Fruit fly (Drosophila melanogaster) whole organism, embryonic: ENCODE results near the gene Tasp1.

Experiments
- Atf6 ChIP-seq: fragments of 200-800 bp; sonication (Bioruptor generic); IDR thresholded peaks from 2 replicates; pipeline ENCODE4 v1.3.6; 2022; ENCODE audit warnings: missing biosample characterization, missing genetic modification characterization
- BEAF-32 ChIP-seq: fragments of 200-800 bp; sonication (Bioruptor generic); optimal IDR thresholded peaks from 3 replicates; lab custom pipeline; 2017; ENCODE audit warnings: missing biosample characterization, missing genetic modification characterization, mild to moderate bottlenecking, moderate library complexity, missing genetic modification reagents
- CG10267 ChIP-seq: fragments of 200-800 bp; sonication (Bioruptor generic); optimal IDR thresholded peaks from 2 replicates; lab custom pipeline; 2018; ENCODE audit warnings: missing biosample characterization, mild to moderate bottlenecking, missing genetic modification characterization, moderate library complexity
- CG11560 ChIP-seq: fragments of 200-800 bp; sonication (Bioruptor generic); IDR thresholded peaks from 3 replicates; pipeline ENCODE4 v1.3.6; 2022; ENCODE audit warnings: missing biosample characterization, missing genetic modification characterization
- CG12659 ChIP-seq: fragments of 200-800 bp; sonication (Bioruptor generic); optimal IDR thresholded peaks from 3 replicates; lab custom pipeline; 2017; ENCODE audit warnings: mild to moderate bottlenecking, missing biosample characterization, missing genetic modification reagents, missing genetic modification characterization
- CG13287 ChIP-seq: fragments of 200-800 bp; sonication (Bioruptor generic); IDR thresholded peaks from 2 replicates; pipeline ENCODE4 v1.3.6; 2022; ENCODE audit warnings: missing biosample characterization, missing genetic modification characterization; ENCODE audit not compliant: partially characterized antibody
- CG13624 ChIP-seq: fragments of 200-800 bp; sonication (Bioruptor generic); optimal IDR thresholded peaks from 2 replicates; lab custom pipeline; 2016; ENCODE audit warnings: missing biosample characterization, missing genetic modification characterization
- CG14860 ChIP-seq: fragments of 200-800 bp; sonication (Bioruptor generic); IDR thresholded peaks from 3 replicates; pipeline ENCODE4 v1.3.6; 2022; ENCODE audit warnings: missing biosample characterization, missing genetic modification characterization; ENCODE audit not compliant: partially characterized antibody
- CG16863 ChIP-seq: fragments of 200-800 bp; sonication (Bioruptor generic); optimal IDR thresholded peaks from 3 replicates; lab custom pipeline; 2016; ENCODE audit warnings: missing biosample characterization, missing genetic modification characterization
- CG1832 ChIP-seq: fragments of 200-800 bp; sonication (Bioruptor generic); optimal IDR thresholded peaks from 2 replicates; lab custom pipeline; 2017; ENCODE audit warnings: missing biosample characterization, mild to moderate bottlenecking, missing genetic modification characterization, inconsistent platforms
- CG2116 ChIP-seq: fragments of 200-800 bp; sonication (Bioruptor generic); optimal IDR thresholded peaks from 3 replicates; lab custom pipeline; 2018; ENCODE audit warnings: missing biosample characterization, mild to moderate bottlenecking, missing genetic modification characterization
- CG34224 ChIP-seq: fragments of 200-800 bp; sonication (Bioruptor generic); IDR thresholded peaks from 3 replicates; pipeline ENCODE4 v1.3.6; 2022; ENCODE audit warnings: missing biosample characterization, missing genetic modification characterization; ENCODE audit not compliant: partially characterized antibody
- CG3847 ChIP-seq: fragments of 200-800 bp; sonication (Bioruptor generic); IDR thresholded peaks from 2 replicates; pipeline ENCODE4 v1.3.6; 2022; ENCODE audit warnings: missing biosample characterization, missing genetic modification characterization
- CG3995 ChIP-seq: fragments of 200-800 bp; sonication (Bioruptor generic); optimal IDR thresholded peaks from 3 replicates; lab custom pipeline; 2016; ENCODE audit warnings: missing biosample characterization, missing genetic modification characterization
- CG42726 ChIP-seq: fragments of 200-800 bp; sonication (Bioruptor generic); IDR thresholded peaks from 2 replicates; pipeline ENCODE4 v1.3.6; 2022; ENCODE audit warnings: missing biosample characterization, missing genetic modification characterization; ENCODE audit not compliant: partially characterized antibody
- CG7357 ChIP-seq: fragments of 200-800 bp; sonication (Bioruptor generic); IDR thresholded peaks from 3 replicates; pipeline ENCODE4 v1.3.6; 2022; ENCODE audit warnings: missing biosample characterization, missing genetic modification characterization
- CG7372 ChIP-seq: fragments of 200-800 bp; sonication (Bioruptor generic); IDR thresholded peaks from 2 replicates; pipeline ENCODE4 v1.3.6; 2022; ENCODE audit warnings: missing biosample characterization, missing genetic modification characterization
- CG9797 ChIP-seq: fragments of 200-800 bp; sonication (Bioruptor generic); optimal IDR thresholded peaks from 3 replicates; lab custom pipeline; 2018; ENCODE audit warnings: missing biosample characterization, mild to moderate bottlenecking, missing genetic modification characterization
- CHES-1-like ChIP-seq: fragments of 200-800 bp; sonication (Bioruptor generic); optimal IDR thresholded peaks from 2 replicates; lab custom pipeline; 2016; ENCODE audit warnings: missing biosample characterization, missing genetic modification characterization
- Doc3 ChIP-seq: fragments of 200-800 bp; sonication (Bioruptor generic); IDR thresholded peaks from 3 replicates; pipeline ENCODE4 v1.3.6; 2022; ENCODE audit warnings: missing biosample characterization, missing genetic modification characterization; ENCODE audit not compliant: partially characterized antibody
- Dref ChIP-seq: fragments of 200-800 bp; sonication (Bioruptor generic); IDR thresholded peaks from 2 replicates; pipeline ENCODE4 v1.3.6; 2022; ENCODE audit warnings: missing biosample characterization, missing genetic modification characterization
- Ets97D ChIP-seq: fragments of 200-800 bp; sonication (Bioruptor generic); optimal IDR thresholded peaks from 3 replicates; lab custom pipeline; 2016; ENCODE audit warnings: missing biosample characterization, missing genetic modification characterization
- Lhr ChIP-seq: fragments of 200-800 bp; sonication (Bioruptor generic); optimal IDR thresholded peaks from 3 replicates; lab custom pipeline; 2017; ENCODE audit warnings: mild to moderate bottlenecking, missing biosample characterization, missing genetic modification reagents, missing genetic modification characterization
- MBD-R2 ChIP-seq: fragments of 200-800 bp; sonication (Bioruptor generic); IDR thresholded peaks from 2 replicates; pipeline ENCODE4 v1.3.6; 2022; ENCODE audit warnings: missing biosample characterization, missing genetic modification characterization
- MESR4 ChIP-seq: fragments of 200-800 bp; sonication (Bioruptor generic); optimal IDR thresholded peaks from 2 replicates; lab custom pipeline; 2018; ENCODE audit warnings: missing biosample characterization, mild to moderate bottlenecking, missing genetic modification characterization, moderate library complexity
- Mrtf ChIP-seq: fragments of 200-800 bp; sonication (Bioruptor generic); IDR thresholded peaks from 3 replicates; pipeline ENCODE4 v1.3.6; 2022; ENCODE audit warnings: missing biosample characterization, missing genetic modification characterization
- Myb ChIP-seq: fragments of 200-800 bp; sonication (Bioruptor generic); optimal IDR thresholded peaks from 2 replicates; lab custom pipeline; 2016; ENCODE audit warnings: missing biosample characterization, missing genetic modification characterization
- Scr ChIP-seq: fragments of 200-800 bp; sonication (Bioruptor generic); IDR thresholded peaks from 2 replicates; pipeline ENCODE4 v1.3.6; 2022; ENCODE audit warnings: missing biosample characterization, missing genetic modification characterization; ENCODE audit not compliant: partially characterized antibody
- Sin3A ChIP-seq: fragments of >200 bp; optimal IDR thresholded peaks from 2 replicates; lab custom pipeline; 2018
- Stat92E ChIP-seq, 3 experiments: fragments of >200 bp in 2 of 3; fragments of 200-800 bp in 1 of 3; sonication (Bioruptor generic) in 1 of 3; optimal IDR thresholded peaks; 2 replicates each; lab custom pipeline; 2017 to 2019; ENCODE audit warnings: missing biosample characterization in 3 of 3, missing genetic modification characterization in 3 of 3, mild to moderate bottlenecking in 1 of 3, moderate library complexity in 1 of 3
- Tbp ChIP-seq: fragments of >200 bp; optimal IDR thresholded peaks from 2 replicates; lab custom pipeline; 2018; ENCODE audit warnings: missing biosample characterization, missing genetic modification characterization
- bbx ChIP-seq: fragments of 200-800 bp; sonication (Bioruptor generic); IDR thresholded peaks from 2 replicates; pipeline ENCODE4 v1.3.6; 2022; ENCODE audit warnings: missing biosample characterization, missing genetic modification characterization; ENCODE audit not compliant: partially characterized antibody
- cg ChIP-seq: fragments of 200-800 bp; sonication (Bioruptor generic); optimal IDR thresholded peaks from 3 replicates; lab custom pipeline; 2019; ENCODE audit warnings: missing biosample characterization, mild to moderate bottlenecking, missing genetic modification characterization, moderate library complexity
- crp ChIP-seq, 2 experiments: fragments of 200-800 bp; sonication (Bioruptor generic); optimal IDR thresholded peaks; 2 replicates in 1 of 2; 3 replicates in 1 of 2; lab custom pipeline; 2017; ENCODE audit warnings: missing biosample characterization in 2 of 2, missing genetic modification characterization in 2 of 2, mild to moderate bottlenecking in 1 of 2, moderate library complexity in 1 of 2
- dmrt99B ChIP-seq: fragments of 200-800 bp; sonication (Bioruptor generic); optimal IDR thresholded peaks from 2 replicates; lab custom pipeline; 2018; ENCODE audit warnings: missing biosample characterization, mild to moderate bottlenecking, missing genetic modification characterization, moderate library complexity
- gfzf ChIP-seq: fragments of 200-800 bp; sonication (Bioruptor generic); optimal IDR thresholded peaks from 2 replicates; lab custom pipeline; 2016; ENCODE audit warnings: missing biosample characterization, mild to moderate bottlenecking, missing genetic modification characterization, moderate library complexity
- inv ChIP-seq: fragments of 200-800 bp; sonication (Bioruptor generic); IDR thresholded peaks from 2 replicates; pipeline ENCODE4 v1.3.6; 2022; ENCODE audit warnings: missing biosample characterization, missing genetic modification characterization; ENCODE audit not compliant: partially characterized antibody
- lbe ChIP-seq: fragments of 200-800 bp; sonication (Bioruptor generic); optimal IDR thresholded peaks from 2 replicates; lab custom pipeline; 2016; ENCODE audit warnings: missing biosample characterization, mild to moderate bottlenecking, missing genetic modification characterization
- mld ChIP-seq: fragments of 200-800 bp; sonication (Bioruptor generic); IDR thresholded peaks from 3 replicates; pipeline ENCODE4 v1.3.6; 2022; ENCODE audit warnings: missing biosample characterization, missing genetic modification characterization; ENCODE audit not compliant: partially characterized antibody
- nmo ChIP-seq: fragments of 200-800 bp; sonication (Bioruptor generic); optimal IDR thresholded peaks from 2 replicates; lab custom pipeline; 2018; ENCODE audit warnings: missing biosample characterization, mild to moderate bottlenecking, missing genetic modification characterization, moderate library complexity
- rib ChIP-seq: fragments of 200-800 bp; sonication (Bioruptor generic); IDR thresholded peaks from 2 replicates; pipeline ENCODE4 v1.3.6; 2022; ENCODE audit warnings: missing biosample characterization, missing genetic modification characterization
- sens ChIP-seq: fragments of 200-800 bp; sonication (Bioruptor generic); peaks from one replicate; lab custom pipeline; 2016; ENCODE audit warnings: missing biosample characterization, missing genetic modification characterization
- sna ChIP-seq: fragments of 200-800 bp; sonication (Bioruptor generic); IDR thresholded peaks from 2 replicates; pipeline ENCODE4 v1.3.6; 2022; ENCODE audit warnings: missing biosample characterization, missing genetic modification characterization; ENCODE audit not compliant: partially characterized antibody
- so ChIP-seq: fragments of 200-800 bp; sonication (Bioruptor generic); IDR thresholded peaks from 3 replicates; pipeline ENCODE4 v1.3.6; 2022; ENCODE audit warnings: missing biosample characterization, missing genetic modification characterization
- stwl ChIP-seq: fragments of 200-800 bp; sonication (Bioruptor generic); optimal IDR thresholded peaks from 3 replicates; lab custom pipeline; 2018; ENCODE audit warnings: missing biosample characterization, mild to moderate bottlenecking, missing genetic modification characterization, moderate library complexity
- trem ChIP-seq: fragments of 200-800 bp; optimal IDR thresholded peaks from 3 replicates; lab custom pipeline; 2019; ENCODE audit warnings: missing biosample characterization, mild to moderate bottlenecking, missing genetic modification characterization, moderate library complexity
- vnd ChIP-seq: fragments of 200-800 bp; sonication (Bioruptor generic); IDR thresholded peaks from 3 replicates; pipeline ENCODE4 v1.3.6; 2022; ENCODE audit warnings: missing biosample characterization, missing genetic modification characterization; ENCODE audit not compliant: partially characterized antibody
- zen ChIP-seq: fragments of 200-800 bp; sonication (Bioruptor generic); optimal IDR thresholded peaks from 3 replicates; lab custom pipeline; 2018; ENCODE audit warnings: missing biosample characterization, mild to moderate bottlenecking, missing genetic modification characterization, moderate library complexity

The Tasp1 gene

dm6 chr3L:16090330-16090803 is 3.0 kb upstream of the Tasp1 start, which contains the start of the genes CG5235 and ClC-c (continued):
- TF ChIP-seq CG42726 (GFP tag; lab: Robert Waterston, UW) (peak; percentile 21; the same call in 1 of the 2 replicates), vnd (GFP tag; lab: Robert Waterston, UW) (peak; percentile 74), Dref (GFP tag; lab: Robert Waterston, UW) (peak; percentile 94), Tbp (GFP tag; lab: Kevin White, UChicago) (no peak), CG7372 (no peak), BEAF-32 (GFP tag; lab: Kevin White, UChicago) (peak; percentile 79), Scr (peak; percentile 70), CG9797 (GFP tag; lab: Kevin White, UChicago) (peak; percentile 87), cg (peak; percentile 81), stwl (tag; lab: Kevin White, UChicago) (peak; percentile 65), rib (peak; percentile 94), Atf6 (GFP tag; lab: Robert Waterston, UW) (0 out of 2 replicates have a peak, but pooled peaks have one; percentile 34), CG13287 (peak; percentile 88), dmrt99B (tag; lab: Kevin White, UChicago) (no peak), CG11560 (tag; lab: Robert Waterston, UW) (peak; percentile 97), Lhr (GFP tag; lab: Kevin White, UChicago) (peak; percentile 14), crp (GFP tag; optimal IDR thresholded peaks at IDR 0.05; lab: Kevin White, UChicago) (peak in 1 of 2 experiments; percentile 13), Ets97D (GFP tag; lab: Kevin White, UChicago) (peak; percentile 32), Doc3 (GFP tag; lab: Robert Waterston, UW) (peak; percentile 72), CG14860 (peak; percentile 72), CG16863 (GFP tag; lab: Kevin White, UChicago) (peak; percentile 64), CG1832 (GFP tag; lab: Kevin White, UChicago) (no peak), CG3847 (GFP tag; lab: Robert Waterston, UW) (0 out of 2 replicates have a peak, but pooled peaks have one; percentile 12), CG10267 (tag; lab: Kevin White, UChicago) (peak; percentile 40), sens (peak; percentile 37), Mrtf (GFP tag; lab: Robert Waterston, UW) (no peak), Stat92E (GFP tag; optimal IDR thresholded peaks at IDR 0.05; lab: Kevin White, UChicago) (peak in 1 of 3 experiments; percentile 46), lbe (GFP tag; lab: Kevin White, UChicago) (peak; percentile 29), CG13624 (GFP tag; lab: Kevin White, UChicago) (peak; percentile 37), Sin3A (lab: Kevin White, UChicago) (peak; percentile 55), MBD-R2 (GFP tag; lab: Robert Waterston, UW) (peak; percentile 56), CG2116 (GFP tag; lab: Kevin White, UChicago) (peak; percentile 52), nmo (peak; percentile 26), bbx (GFP tag; lab: Robert Waterston, UW) (peak; percentile 91), CG34224 (GFP tag; lab: Robert Waterston, UW) (peak; percentile 90), inv (GFP tag; lab: Robert Waterston, UW) (peak; percentile 74), CG3995 (GFP tag; lab: Kevin White, UChicago) (peak; percentile 76), CG7357 (GFP tag; lab: Robert Waterston, UW) (no peak), trem (tag; lab: Kevin White, UChicago) (peak; percentile 45), Myb (peak; percentile 38), CHES-1-like (GFP tag; lab: Kevin White, UChicago) (peak; percentile 51), so (no peak), CG12659 (GFP tag; lab: Kevin White, UChicago) (peak; percentile 42), gfzf (GFP tag; lab: Kevin White, UChicago) (peak; percentile 88), MESR4 (GFP tag; lab: Kevin White, UChicago) (peak; percentile 96), zen (peak; percentile 28), sna (GFP tag; lab: Robert Waterston, UW) (peak; percentile 74), mld (GFP tag; lab: Robert Waterston, UW) (peak; percentile 71; the same call in 1 of the 3 replicates)
